Fruit fly (Drosophila melanogaster): ENCODE data around the gene sfl.

The sfl gene

dm6 chr3L:6530429-6530828 is 34.9 kb downstream of the sfl start, which contains the start of gene betaTub65B:
Gene betaTub65B, plus strand, starts transcription at chr3L:6530729.
- TF ChIP-seq CG17829 (tag; optimal IDR thresholded peaks at IDR 0.05), result no peak
- TF ChIP-seq CG18764 (GFP tag; optimal IDR thresholded peaks at IDR 0.05), result no peak
- no peak for TF ChIP-seq corto (GFP tag; optimal IDR thresholded peaks at IDR 0.05)
- TF ChIP-seq MBD-R2 (GFP tag; IDR thresholded peaks at IDR 0.05), result no peak
- TF ChIP-seq zen (tag; optimal IDR thresholded peaks at IDR 0.05), result no peak
- TF ChIP-seq CG6254 (GFP tag; optimal IDR thresholded peaks at IDR 0.05), result no peak
- TF ChIP-seq Poxn (GFP tag; IDR thresholded peaks at IDR 0.05), result no peak
- no peak for TF ChIP-seq nerfin-1 (tag; optimal IDR thresholded peaks at IDR 0.05)
- no peak for TF ChIP-seq abd-A (tag; optimal IDR thresholded peaks at IDR 0.05)
- no peak for TF ChIP-seq sqz (GFP tag; optimal IDR thresholded peaks at IDR 0.05)

DNA sequence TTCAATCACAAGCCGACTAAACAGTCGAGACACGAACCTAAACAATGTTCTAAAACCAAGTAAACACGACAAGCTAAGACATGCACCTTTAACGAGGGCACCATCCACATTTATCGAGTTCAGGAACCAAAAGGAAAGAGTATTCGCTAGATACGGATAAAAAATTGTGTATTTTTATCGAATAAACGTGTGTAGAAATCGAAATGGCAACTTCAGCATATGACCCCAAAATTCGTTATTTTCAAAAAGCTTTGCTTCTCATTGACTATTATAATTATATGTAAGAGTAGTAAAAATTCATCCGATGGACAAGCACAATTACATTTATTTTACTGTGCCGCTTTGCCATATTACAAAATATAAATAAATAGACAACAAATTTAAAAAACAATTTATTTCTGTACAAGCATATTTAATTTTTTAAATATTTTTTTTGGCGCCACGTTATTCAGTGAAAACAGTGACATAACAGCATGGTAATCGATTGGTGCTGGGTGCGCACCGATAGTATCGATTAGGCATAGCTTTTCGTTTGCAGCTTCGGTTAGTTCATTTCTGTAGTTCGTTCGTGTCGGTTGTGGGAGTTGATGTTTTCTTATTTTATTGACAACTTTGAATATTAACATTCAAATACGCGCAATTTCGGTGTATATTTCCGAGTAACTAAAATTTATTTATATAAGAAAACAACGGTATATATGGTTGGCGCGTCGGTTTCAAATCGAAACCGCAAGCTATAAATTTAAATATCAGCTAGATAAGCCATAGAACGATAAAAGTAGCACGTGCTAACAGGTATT is 54.9 kb downstream of the sfl start, which contains the start of gene MCU:
TSS of gene MCU (plus strand) at position 561 of the 800 bp plus-strand sequence.
- TF ChIP-seq pzg (GFP tag; optimal IDR thresholded peaks at IDR 0.05), result peak; percentile 72
- TF ChIP-seq lbe (GFP tag; optimal IDR thresholded peaks at IDR 0.05), result peak; percentile 54
- peak; percentile 98 for TF ChIP-seq Bgb (GFP tag; IDR thresholded peaks at IDR 0.05; ENCODE audit: partially characterized antibody)
- peak; percentile 25; the same call in 1 of the 2 replicates for TF ChIP-seq Rfx (GFP tag; IDR thresholded peaks at IDR 0.05)
- TF ChIP-seq cwo (GFP tag; optimal IDR thresholded peaks at IDR 0.05), result peak; percentile 78
- no peak for TF ChIP-seq lola (GFP tag; optimal IDR thresholded peaks at IDR 0.05)
- TF ChIP-seq pros (GFP tag; optimal IDR thresholded peaks at IDR 0.05), result no peak
- TF ChIP-seq CG17186 (GFP tag; optimal IDR thresholded peaks at IDR 0.05), result peak; percentile 91
- peak; percentile 95 for TF ChIP-seq Dll (GFP tag; IDR thresholded peaks at IDR 0.05; ENCODE audit: partially characterized antibody)
- peak; percentile 13 for TF ChIP-seq PHDP (tag; optimal IDR thresholded peaks at IDR 0.05)
- peak; percentile 95 for TF ChIP-seq Scr (GFP tag; IDR thresholded peaks at IDR 0.05; ENCODE audit: partially characterized antibody)
- peak; percentile 97 for TF ChIP-seq CG6791 (GFP tag; IDR thresholded peaks at IDR 0.05; ENCODE audit: partially characterized antibody)
- no peak for TF ChIP-seq chn (GFP tag; optimal IDR thresholded peaks at IDR 0.05)
- no peak for TF ChIP-seq CG8765 (GFP tag; IDR thresholded peaks at IDR 0.05)
- peak; percentile 58 for TF ChIP-seq sens (GFP tag)
- TF ChIP-seq NfI (GFP tag; optimal IDR thresholded peaks at IDR 0.05), result peak; percentile 11
- TF ChIP-seq crp (GFP tag; optimal IDR thresholded peaks at IDR 0.05), result peak in 1 of 2 experiments; percentile 43
- peak; percentile 44 for TF ChIP-seq CG12391 (tag; optimal IDR thresholded peaks at IDR 0.05)
- peak; percentile 97; the same call in 1 of the 2 replicates for TF ChIP-seq amos (GFP tag; IDR thresholded peaks at IDR 0.05; ENCODE audit: partially characterized antibody)
- TF ChIP-seq Dbx (GFP tag; IDR thresholded peaks at IDR 0.05), result 0 out of 3 replicates have a peak, but pooled peaks have one; percentile 9
- TF ChIP-seq Dref (GFP tag; IDR thresholded peaks at IDR 0.05), result peak; percentile 86
- TF ChIP-seq CG30431 (GFP tag; optimal IDR thresholded peaks at IDR 0.05), result no peak
- peak; percentile 74 for TF ChIP-seq Med (GFP tag)
- TF ChIP-seq CG17361 (GFP tag; IDR thresholded peaks at IDR 0.05), result 0 out of 3 replicates have a peak, but pooled peaks have one; percentile 29
- TF ChIP-seq Doc3 (GFP tag; IDR thresholded peaks at IDR 0.05; ENCODE audit: partially characterized antibody), result peak; percentile 93
- peak; percentile 98 for TF ChIP-seq CG3995 (GFP tag; optimal IDR thresholded peaks at IDR 0.05)
- TF ChIP-seq CG34224 (GFP tag; IDR thresholded peaks at IDR 0.05; ENCODE audit: partially characterized antibody), result peak; percentile 90
- TF ChIP-seq CG11456 (GFP tag; IDR thresholded peaks at IDR 0.05), result 0 out of 3 replicates have a peak, but pooled peaks have one; percentile 5
- peak; percentile 3 for TF ChIP-seq HmgD (GFP tag; optimal IDR thresholded peaks at IDR 0.05)
- no peak for TF ChIP-seq Max (GFP tag; optimal IDR thresholded peaks at IDR 0.05)
- TF ChIP-seq ssp (GFP tag; IDR thresholded peaks at IDR 0.05), result no peak
- TF ChIP-seq CG14860 (GFP tag; IDR thresholded peaks at IDR 0.05; ENCODE audit: partially characterized antibody), result peak; percentile 90
- TF ChIP-seq CG7839 (tag; optimal IDR thresholded peaks at IDR 0.05), result peak; percentile 9
- TF ChIP-seq CG15514 (GFP tag; optimal IDR thresholded peaks at IDR 0.05), result peak; percentile 98
- TF ChIP-seq dpn (GFP tag; optimal IDR thresholded peaks at IDR 0.05), result peak in 1 of 2 experiments; percentile 24
- TF ChIP-seq CG17829 (tag; optimal IDR thresholded peaks at IDR 0.05), result peak; percentile 3
